Worm (Caenorhabditis elegans) whole organism, L1 larva: ENCODE data around the gene btb-4.

Experiments
- F16B12.6 ChIP-seq: fragments of 150-350 bp; optimal IDR thresholded peaks from 2 replicates; lab custom pipeline; 2014; ENCODE audit warnings: missing biosample characterization, missing genetic modification characterization
- aly-2 ChIP-seq: fragments of 150-350 bp; optimal IDR thresholded peaks from 2 replicates; lab custom pipeline; 2014; ENCODE audit warnings: missing biosample characterization, missing genetic modification characterization
- ceh-63 ChIP-seq: fragments of 200-800 bp; sonication (Bioruptor generic); optimal IDR thresholded peaks from 2 replicates; lab custom pipeline; 2018; ENCODE audit warnings: mild to moderate bottlenecking, missing genetic modification characterization, missing compliant biosample characterization
- ceh-8 ChIP-seq: fragments of 200-800 bp; sonication (Bioruptor generic); optimal IDR thresholded peaks from 2 replicates; lab custom pipeline; 2018; ENCODE audit warnings: mild to moderate bottlenecking, missing genetic modification characterization, moderate library complexity, missing compliant biosample characterization
- ceh-88 ChIP-seq: fragments of 200-800 bp; sonication (Bioruptor generic); IDR thresholded peaks from 2 replicates; pipeline ENCODE4 v1.3.6; 2022; ENCODE audit warnings: missing genetic modification characterization, missing compliant biosample characterization
- dpl-1 ChIP-seq, 3 experiments: fragments of 150-350 bp in 2 of 3; sonication (generic microtip) in 1 of 3; optimal IDR thresholded peaks; 2 replicates each; lab custom pipeline; 2014 to 2017; ENCODE audit warnings: missing biosample characterization in 3 of 3, missing genetic modification characterization in 3 of 3, missing genetic modification reagents in 3 of 3
- dsc-1 ChIP-seq: sonication (generic microtip); optimal IDR thresholded peaks from 2 replicates; lab custom pipeline; 2016; ENCODE audit warnings: mild to moderate bottlenecking, missing genetic modification characterization, missing compliant biosample characterization
- efl-1 ChIP-seq, 4 experiments: fragments of 150-350 bp; optimal IDR thresholded peaks in 3 of 4; peaks in 1 of 4; 1 replicate in 1 of 4; 2 replicates in 3 of 4; lab custom pipeline; 2014; ENCODE audit warnings: missing biosample characterization in 2 of 4, missing genetic modification characterization in 2 of 4, missing genetic modification reagents in 2 of 4
- egl-13 ChIP-seq: sonication (generic microtip); optimal IDR thresholded peaks from 2 replicates; lab custom pipeline; 2016; ENCODE audit warnings: missing genotype, missing genetic modification reagents, missing genetic modification characterization, missing compliant biosample characterization
- egl-27 ChIP-seq, 2 experiments: fragments of 150-350 bp in 1 of 2; sonication (generic microtip); optimal IDR thresholded peaks; 3 replicates each; lab custom pipeline; 2017 to 2018; ENCODE audit warnings: missing biosample characterization in 2 of 2, missing genetic modification characterization in 2 of 2, missing genetic modification reagents in 2 of 2
- elt-2 ChIP-seq: sonication (generic microtip); optimal IDR thresholded peaks from 2 replicates; lab custom pipeline; 2016; ENCODE audit warnings: missing genetic modification characterization, mild to moderate bottlenecking, inconsistent platforms, missing compliant biosample characterization, missing genetic modification reagents
- elt-3 ChIP-seq, 6 experiments: fragments of 150-350 bp in 1 of 6; sonication (generic microtip); optimal IDR thresholded peaks; 2 replicates each; lab custom pipeline; 2017 to 2018; ENCODE audit warnings: missing biosample characterization in 6 of 6, missing genetic modification characterization in 6 of 6, inconsistent platforms in 1 of 6
- fkh-4 ChIP-seq: sonication (generic microtip); optimal IDR thresholded peaks from 2 replicates; lab custom pipeline; 2016; ENCODE audit warnings: missing compliant biosample characterization, missing genetic modification characterization, borderline replicate concordance
- grh-1 ChIP-seq: fragments of 200-800 bp; sonication (Bioruptor generic); IDR thresholded peaks from 2 replicates; pipeline ENCODE4 v1.3.6; 2022; ENCODE audit warnings: missing genetic modification reagents, missing genetic modification characterization, missing compliant biosample characterization
- irx-1 ChIP-seq: sonication (generic microtip); optimal IDR thresholded peaks from 2 replicates; lab custom pipeline; 2016; ENCODE audit warnings: missing genetic modification characterization, missing compliant biosample characterization
- isw-1 ChIP-seq: fragments of 200-800 bp; sonication (Bioruptor generic); IDR thresholded peaks from 2 replicates; pipeline ENCODE4 v1.3.6; 2022; ENCODE audit warnings: missing genetic modification characterization, missing compliant biosample characterization
- lin-14 ChIP-seq: fragments of 200-800 bp; sonication (Bioruptor generic); optimal IDR thresholded peaks from 2 replicates; lab custom pipeline; 2018; ENCODE audit warnings: mild to moderate bottlenecking, missing genetic modification characterization, moderate library complexity, missing compliant biosample characterization
- lin-15B ChIP-seq: fragments of 150-350 bp; sonication (generic microtip); optimal IDR thresholded peaks from 3 replicates; lab custom pipeline; 2014; ENCODE audit warnings: missing biosample characterization, missing genetic modification characterization
- lin-35 ChIP-seq, 2 experiments: fragments of 150-350 bp; optimal IDR thresholded peaks; 2 replicates each; lab custom pipeline; 2014; ENCODE audit warnings: missing biosample characterization in 2 of 2, missing genetic modification characterization in 2 of 2, missing genetic modification reagents in 2 of 2
- lin-39 ChIP-seq: fragments of 150-350 bp; optimal IDR thresholded peaks from 2 replicates; lab custom pipeline; 2014; ENCODE audit warnings: missing biosample characterization, missing genetic modification reagents, missing genetic modification characterization
- lsy-2 ChIP-seq, 2 experiments: fragments of 150-350 bp; optimal IDR thresholded peaks; 2 replicates each; lab custom pipeline; 2014; ENCODE audit warnings: missing biosample characterization in 2 of 2, missing genetic modification characterization in 2 of 2
- mab-9 ChIP-seq: fragments of 200-800 bp; sonication (Bioruptor generic); IDR thresholded peaks from 2 replicates; pipeline ENCODE4 v1.3.6; 2022; ENCODE audit warnings: missing genetic modification reagents, missing genetic modification characterization, missing compliant biosample characterization
- mdl-1 ChIP-seq, 2 experiments: fragments of 150-350 bp; optimal IDR thresholded peaks; 2 replicates each; lab custom pipeline; 2014 to 2017; ENCODE audit warnings: missing biosample characterization in 2 of 2, missing genetic modification characterization in 2 of 2, inconsistent platforms in 1 of 2
- mef-2 ChIP-seq: fragments of 150-350 bp; optimal IDR thresholded peaks from 2 replicates; lab custom pipeline; 2014; ENCODE audit warnings: missing biosample characterization, missing genetic modification characterization
- nhr-20 ChIP-seq: sonication (generic microtip); optimal IDR thresholded peaks from 2 replicates; lab custom pipeline; 2016; ENCODE audit warnings: mild to moderate bottlenecking, missing genetic modification characterization, missing compliant biosample characterization
- nhr-28 ChIP-seq: fragments of 150-350 bp; optimal IDR thresholded peaks from 2 replicates; lab custom pipeline; 2014; ENCODE audit warnings: missing biosample characterization, missing genetic modification characterization
- nhr-47 ChIP-seq: sonication (generic microtip); optimal IDR thresholded peaks from 2 replicates; lab custom pipeline; 2016; ENCODE audit warnings: mild to moderate bottlenecking, missing genetic modification characterization, moderate library complexity, missing compliant biosample characterization
- nhr-77 ChIP-seq: fragments of 150-350 bp; optimal IDR thresholded peaks from 2 replicates; lab custom pipeline; 2014; ENCODE audit warnings: missing biosample characterization, missing genetic modification characterization
- nhr-90 ChIP-seq: sonication (generic microtip); optimal IDR thresholded peaks from 2 replicates; lab custom pipeline; 2016; ENCODE audit warnings: mild to moderate bottlenecking, missing genetic modification characterization, missing compliant biosample characterization; ENCODE audit not compliant: poor library complexity
- pqm-1 ChIP-seq: sonication (generic microtip); optimal IDR thresholded peaks from 3 replicates; lab custom pipeline; 2017; ENCODE audit warnings: missing biosample characterization, missing genetic modification characterization
- skn-1 ChIP-seq: fragments of 150-350 bp; optimal IDR thresholded peaks from 2 replicates; lab custom pipeline; 2014; ENCODE audit warnings: missing biosample characterization, missing genetic modification characterization
- snpc-4 ChIP-seq: fragments of 150-350 bp; optimal IDR thresholded peaks from 2 replicates; lab custom pipeline; 2014; ENCODE audit warnings: missing biosample characterization, missing genetic modification characterization
- snu-23 ChIP-seq: sonication (generic microtip); optimal IDR thresholded peaks from 2 replicates; lab custom pipeline; 2016; ENCODE audit warnings: missing genetic modification characterization, missing compliant biosample characterization
- sptf-1 ChIP-seq: fragments of 150-350 bp; optimal IDR thresholded peaks from 2 replicates; lab custom pipeline; 2014; ENCODE audit warnings: missing biosample characterization, missing genetic modification characterization
- unc-130 ChIP-seq: fragments of 150-350 bp; optimal IDR thresholded peaks from 2 replicates; lab custom pipeline; 2017; ENCODE audit warnings: missing biosample characterization, missing genetic modification characterization, inconsistent platforms
- unc-62 ChIP-seq: fragments of 150-350 bp; optimal IDR thresholded peaks from 2 replicates; lab custom pipeline; 2014; ENCODE audit warnings: missing biosample characterization, missing genetic modification reagents, missing genetic modification characterization
- unc-86 ChIP-seq: sonication (generic microtip); optimal IDR thresholded peaks from 2 replicates; lab custom pipeline; 2016; ENCODE audit warnings: missing genetic modification characterization, missing compliant biosample characterization
- vab-15 ChIP-seq: sonication (generic microtip); optimal IDR thresholded peaks from 2 replicates; lab custom pipeline; 2017; ENCODE audit warnings: missing genotype, mild to moderate bottlenecking, missing genetic modification characterization, missing compliant biosample characterization
- zip-4 ChIP-seq: fragments of 200-800 bp; sonication (Bioruptor generic); optimal IDR thresholded peaks from 2 replicates; lab custom pipeline; 2018; ENCODE audit warnings: mild to moderate bottlenecking, missing genetic modification characterization, moderate library complexity, missing compliant biosample characterization
- ztf-11 ChIP-seq, 2 experiments: sonication (generic microtip); optimal IDR thresholded peaks; 2 replicates each; lab custom pipeline; 2016 to 2017; ENCODE audit warnings: missing genetic modification characterization in 2 of 2, missing biosample characterization in 1 of 2, missing compliant biosample characterization in 1 of 2

The btb-4 gene

DNA sequence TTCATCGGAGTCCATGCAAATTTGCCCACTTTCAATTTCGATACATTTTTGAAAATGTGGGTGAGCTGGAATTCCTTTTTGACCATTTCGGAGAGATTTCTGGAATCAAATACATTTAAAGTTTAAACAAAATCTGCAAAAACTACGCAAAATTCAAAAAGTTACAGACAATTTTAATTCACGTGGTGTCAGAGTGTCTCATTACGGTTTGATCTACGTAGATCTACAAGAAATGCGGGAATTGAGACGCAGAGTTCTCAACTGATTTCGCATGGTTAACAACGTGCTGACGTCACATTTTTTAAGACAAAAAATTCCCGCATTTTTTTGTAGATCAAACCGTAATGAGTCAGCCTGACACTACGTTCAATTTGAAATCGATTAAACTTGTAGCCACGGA, 5.6 kb upstream of the btb-4 start, which contains the start of gene bath-21:
Gene bath-21, minus strand, starts transcription at position 101 of the 400 bp plus-strand sequence.
- TF ChIP-seq nhr-28 (tag; lab: Kevin White, UChicago) (no peak), vab-15 (no peak), lin-14 (GFP tag; lab: Kevin White, UChicago) (no peak), grh-1 (GFP tag; lab: Robert Waterston, UW) (no peak), F16B12.6 (tag; lab: Kevin White, UChicago) (no peak), snu-23 (GFP tag; lab: Kevin White, UChicago) (no peak), dpl-1 (GFP tag; optimal IDR thresholded peaks at IDR 0.05; lab: Kevin White, UChicago) (no peak), elt-3 (tag; optimal IDR thresholded peaks at IDR 0.05; lab: Kevin White, UChicago) (no peak), unc-86 (no peak), irx-1 (tag; lab: Kevin White, UChicago) (no peak), lin-39 (no peak), egl-27 (tag; optimal IDR thresholded peaks at IDR 0.05; lab: Kevin White, UChicago) (no peak), nhr-90 (tag; lab: Kevin White, UChicago) (no peak)

DNA sequence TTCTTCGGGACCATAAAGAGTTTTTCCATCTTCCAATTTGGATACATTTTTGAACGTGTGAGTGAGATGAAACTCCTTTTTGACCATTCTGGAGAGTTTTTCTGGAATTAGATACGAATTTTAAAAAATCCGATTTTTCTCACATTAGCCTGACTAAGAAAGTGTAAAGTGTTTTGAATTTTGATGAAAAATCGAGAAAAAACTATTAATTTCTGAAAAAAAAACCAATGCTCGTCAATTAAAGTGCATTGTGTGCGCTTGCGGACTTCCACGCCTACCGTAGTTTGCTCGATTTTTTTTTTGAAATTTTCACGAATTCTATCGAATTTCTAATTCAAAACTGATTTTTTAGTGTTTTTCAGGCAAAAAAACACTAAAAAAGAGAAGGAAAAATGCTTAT, 3.4 kb upstream of the btb-4 start, which contains the start of gene bath-1:
Gene bath-1, minus strand, starts transcription at position 101 of the 400 bp plus-strand sequence.
- TF ChIP-seq elt-2 (tag; lab: Kevin White, UChicago) (no peak), isw-1 (GFP tag; lab: Robert Waterston, UW) (no peak), grh-1 (GFP tag; lab: Robert Waterston, UW) (no peak), efl-1 (optimal IDR thresholded peaks at IDR 0.05; lab: Kevin White, UChicago) (no peak), efl-1 (GFP tag; optimal IDR thresholded peaks at IDR 0.05 in 1 of 2; lab: Kevin White, UChicago) (no peak), lin-35 (GFP tag; optimal IDR thresholded peaks at IDR 0.05; lab: Kevin White, UChicago) (no peak), ceh-8 (GFP tag; lab: Kevin White, UChicago) (no peak), nhr-47 (tag; lab: Kevin White, UChicago) (no peak), dpl-1 (GFP tag; optimal IDR thresholded peaks at IDR 0.05; lab: Kevin White, UChicago) (no peak), mef-2 (tag; lab: Kevin White, UChicago) (no peak), ceh-88 (no peak), zip-4 (no peak), mdl-1 (tag; optimal IDR thresholded peaks at IDR 0.05; lab: Kevin White, UChicago) (no peak)

- no peak for TF ChIP-seq nhr-77 (tag; lab: Kevin White, UChicago)
- no peak for TF ChIP-seq egl-27 (tag; optimal IDR thresholded peaks at IDR 0.05; lab: Kevin White, UChicago)
- no peak for TF ChIP-seq dsc-1 (tag; lab: Kevin White, UChicago)
- TF ChIP-seq sptf-1 (tag; lab: Kevin White, UChicago): no peak
- no peak for TF ChIP-seq aly-2 (tag; lab: Kevin White, UChicago)
Observed at ce11 chrII:2030367-2030766, 1.7 kb upstream of the btb-4 start, which contains the start of gene bath-3. bath-3 (minus strand) TSS chrII:2030467.

ce11 chrII:2031852-2032251, 264 bp upstream of the btb-4 start, which contains the start of gene bath-5:
bath-5 (minus strand) TSS chrII:2031952.
- TF ChIP-seq egl-13 (tag; lab: Kevin White, UChicago) (no peak), ceh-63 (GFP tag; lab: Kevin White, UChicago) (no peak), vab-15 (no peak), nhr-77 (tag; lab: Kevin White, UChicago) (no peak), unc-130 (tag; lab: Kevin White, UChicago) (no peak), fkh-4 (tag; lab: Kevin White, UChicago) (no peak), pqm-1 (tag; lab: Kevin White, UChicago) (no peak), ztf-11 (tag; optimal IDR thresholded peaks at IDR 0.05; lab: Kevin White, UChicago) (no peak)

ce11 chrII:2033286-2033685, 1.2 kb downstream of the btb-4 start, which contains the start of gene F59H6.14:
F59H6.14 (plus strand) TSS chrII:2033586.
- TF ChIP-seq unc-62: no peak
- TF ChIP-seq nhr-20 (tag; lab: Kevin White, UChicago): no peak
- no peak for TF ChIP-seq lin-15B
- TF ChIP-seq snpc-4 (tag; lab: Kevin White, UChicago): no peak
- TF ChIP-seq skn-1 (tag; lab: Kevin White, UChicago): no peak
- no peak for TF ChIP-seq lsy-2 (tag; optimal IDR thresholded peaks at IDR 0.05; lab: Kevin White, UChicago)
- no peak for TF ChIP-seq mab-9 (GFP tag; lab: Robert Waterston, UW)
- TF ChIP-seq aly-2 (tag; lab: Kevin White, UChicago): no peak
- no peak for TF ChIP-seq ceh-8 (GFP tag; lab: Kevin White, UChicago)
- TF ChIP-seq, all 84 proteins: peak for 0
